Worm (Caenorhabditis elegans) whole organism, L3 larva: Measurements from ENCODE around the gene W05E10.5.
A peak's percentile ranks its signal among the peaks of the same experiment; 100 is the strongest.

Experiments used
- R02D3.7 ChIP-seq: fragments of 150-350 bp; optimal IDR thresholded peaks from 2 replicates; lab custom pipeline; 2014; ENCODE audit warnings: missing biosample characterization, missing genetic modification characterization
- ZK546.5 ChIP-seq: sonication (generic microtip); optimal IDR thresholded peaks from 2 replicates; lab custom pipeline; 2017; ENCODE audit warnings: missing biosample characterization, missing genetic modification characterization
- aly-2 ChIP-seq: fragments of 150-350 bp; optimal IDR thresholded peaks from 2 replicates; lab custom pipeline; 2014; ENCODE audit warnings: missing biosample characterization, missing genetic modification characterization
- ama-1 ChIP-seq: fragments of 150-350 bp; optimal IDR thresholded peaks from 2 replicates; lab custom pipeline; 2018
- ceh-28 ChIP-seq: fragments of 150-350 bp; optimal IDR thresholded peaks from 2 replicates; lab custom pipeline; 2014; ENCODE audit warnings: missing biosample characterization, missing genetic modification reagents, missing genetic modification characterization
- ceh-82 ChIP-seq: fragments of 150-350 bp; optimal IDR thresholded peaks from 2 replicates; lab custom pipeline; 2014; ENCODE audit warnings: missing biosample characterization, missing genetic modification characterization
- ceh-9 ChIP-seq: sonication (generic microtip); optimal IDR thresholded peaks from 2 replicates; lab custom pipeline; 2018; ENCODE audit warnings: missing biosample characterization, missing genetic modification characterization
- daf-12 ChIP-seq: fragments of 150-350 bp; optimal IDR thresholded peaks from 2 replicates; lab custom pipeline; 2014; ENCODE audit warnings: missing biosample characterization, missing genetic modification reagents, missing genetic modification characterization
- egl-27 ChIP-seq: sonication (generic microtip); optimal IDR thresholded peaks from 4 replicates; lab custom pipeline; 2017; ENCODE audit warnings: missing biosample characterization, missing genetic modification reagents, missing genetic modification characterization
- egl-5 ChIP-seq: fragments of 150-350 bp; optimal IDR thresholded peaks from 2 replicates; lab custom pipeline; 2017; ENCODE audit warnings: missing biosample characterization, missing genetic modification reagents, missing genetic modification characterization, inconsistent platforms
- elt-1 ChIP-seq: fragments of 150-350 bp; optimal IDR thresholded peaks from 2 replicates; lab custom pipeline; 2014; ENCODE audit warnings: missing biosample characterization, missing genetic modification characterization
- elt-3 ChIP-seq, 3 experiments: fragments of 150-350 bp in 1 of 3; sonication (generic microtip) in 2 of 3; optimal IDR thresholded peaks; 2 replicates in 2 of 3; 4 replicates in 1 of 3; lab custom pipeline; 2014 to 2017; ENCODE audit warnings: missing biosample characterization in 3 of 3, missing genetic modification characterization in 3 of 3
- eor-1 ChIP-seq, 2 experiments: fragments of 150-350 bp; optimal IDR thresholded peaks; 2 replicates each; lab custom pipeline; 2014 to 2018; ENCODE audit warnings: missing biosample characterization in 2 of 2, missing genetic modification characterization in 2 of 2
- fkh-10 ChIP-seq: sonication (generic microtip); optimal IDR thresholded peaks from 2 replicates; lab custom pipeline; 2017; ENCODE audit warnings: missing biosample characterization, missing genetic modification reagents, missing genetic modification characterization
- fkh-2 ChIP-seq: fragments of 150-350 bp; optimal IDR thresholded peaks from 2 replicates; lab custom pipeline; 2014; ENCODE audit warnings: missing biosample characterization, missing genetic modification reagents, missing genetic modification characterization
- fos-1 ChIP-seq: fragments of 150-350 bp; optimal IDR thresholded peaks from 2 replicates; lab custom pipeline; 2014; ENCODE audit warnings: missing biosample characterization, missing genetic modification characterization
- hmg-11 ChIP-seq: sonication (generic microtip); optimal IDR thresholded peaks from 2 replicates; lab custom pipeline; 2016; ENCODE audit warnings: missing genetic modification characterization, missing compliant biosample characterization
- lin-15B ChIP-seq: fragments of 150-350 bp; optimal IDR thresholded peaks from 2 replicates; lab custom pipeline; 2014; ENCODE audit warnings: missing biosample characterization, missing genetic modification characterization
- lin-39 ChIP-seq: fragments of 150-350 bp; optimal IDR thresholded peaks from 2 replicates; lab custom pipeline; 2018; ENCODE audit warnings: missing biosample characterization, missing genetic modification reagents, missing genetic modification characterization
- lsy-12 ChIP-seq: sonication (generic microtip); optimal IDR thresholded peaks from 2 replicates; lab custom pipeline; 2016; ENCODE audit warnings: mild to moderate bottlenecking, missing genetic modification characterization, missing compliant biosample characterization
- mdl-1 ChIP-seq: fragments of 150-350 bp; optimal IDR thresholded peaks from 2 replicates; lab custom pipeline; 2014; ENCODE audit warnings: missing biosample characterization, missing genetic modification characterization
- mml-1 ChIP-seq: fragments of 150-350 bp; sonication (generic microtip); optimal IDR thresholded peaks from 3 replicates; lab custom pipeline; 2014; ENCODE audit warnings: missing biosample characterization, missing genetic modification characterization
- nfya-1 ChIP-seq: sonication (generic microtip); optimal IDR thresholded peaks from 2 replicates; lab custom pipeline; 2017; ENCODE audit warnings: missing genetic modification characterization, mild to moderate bottlenecking, missing compliant biosample characterization, antibody characterized with exemption, moderate library complexity; ENCODE audit not compliant: insufficient read depth
- nhr-11 ChIP-seq: fragments of 150-350 bp; optimal IDR thresholded peaks from 2 replicates; lab custom pipeline; 2014; ENCODE audit warnings: missing biosample characterization, missing genetic modification characterization
- nhr-12 ChIP-seq: fragments of 150-350 bp; optimal IDR thresholded peaks from 2 replicates; lab custom pipeline; 2014; ENCODE audit warnings: missing biosample characterization, missing genetic modification characterization
- nhr-23 ChIP-seq: fragments of 150-350 bp; optimal IDR thresholded peaks from 2 replicates; lab custom pipeline; 2014; ENCODE audit warnings: missing biosample characterization, missing genetic modification reagents, missing genetic modification characterization
- nhr-237 ChIP-seq: fragments of 150-350 bp; optimal IDR thresholded peaks from 2 replicates; lab custom pipeline; 2014; ENCODE audit warnings: missing biosample characterization, missing genetic modification characterization
- nhr-25 ChIP-seq: sonication (generic microtip); optimal IDR thresholded peaks from 2 replicates; lab custom pipeline; 2017; ENCODE audit warnings: missing biosample characterization, missing genetic modification characterization
- nhr-28 ChIP-seq: fragments of 150-350 bp; optimal IDR thresholded peaks from 2 replicates; lab custom pipeline; 2014; ENCODE audit warnings: missing biosample characterization, missing genetic modification characterization
- nhr-43 ChIP-seq: sonication (generic microtip); optimal IDR thresholded peaks from 2 replicates; lab custom pipeline; 2016; ENCODE audit warnings: mild to moderate bottlenecking, missing genetic modification characterization, missing compliant biosample characterization; ENCODE audit not compliant: poor library complexity, severe bottlenecking
- nhr-76 ChIP-seq: fragments of 150-350 bp; sonication (generic microtip); optimal IDR thresholded peaks from 5 replicates; lab custom pipeline; 2014; ENCODE audit warnings: missing biosample characterization, missing genetic modification characterization
- nhr-77 ChIP-seq: fragments of 150-350 bp; optimal IDR thresholded peaks from 2 replicates; lab custom pipeline; 2014; ENCODE audit warnings: missing biosample characterization, missing genetic modification characterization
- pha-4 ChIP-seq: fragments of 150-350 bp; optimal IDR thresholded peaks from 2 replicates; lab custom pipeline; 2014; ENCODE audit warnings: missing biosample characterization, missing genetic modification reagents, missing genetic modification characterization
- pqm-1 ChIP-seq: fragments of 150-350 bp; optimal IDR thresholded peaks from 2 replicates; lab custom pipeline; 2017; ENCODE audit warnings: missing biosample characterization, missing genetic modification characterization, inconsistent platforms
- sea-2 ChIP-seq: fragments of 150-350 bp; sonication (generic microtip); optimal IDR thresholded peaks from 4 replicates; lab custom pipeline; 2014; ENCODE audit warnings: missing biosample characterization, missing genetic modification reagents, missing genetic modification characterization
- snpc-4 ChIP-seq: fragments of 150-350 bp; optimal IDR thresholded peaks from 2 replicates; lab custom pipeline; 2014; ENCODE audit warnings: missing biosample characterization, missing genetic modification characterization
- tbx-2 ChIP-seq: sonication (generic microtip); optimal IDR thresholded peaks from 2 replicates; lab custom pipeline; 2016; ENCODE audit warnings: mild to moderate bottlenecking, missing genetic modification characterization, missing compliant biosample characterization
- unc-39 ChIP-seq: sonication (generic microtip); optimal IDR thresholded peaks from 4 replicates; lab custom pipeline; 2017; ENCODE audit warnings: missing biosample characterization, missing genetic modification characterization
- unc-62 ChIP-seq: fragments of 150-350 bp; sonication (generic microtip); optimal IDR thresholded peaks from 4 replicates; lab custom pipeline; 2014; ENCODE audit warnings: missing biosample characterization, missing genetic modification reagents, missing genetic modification characterization
- zag-1 ChIP-seq: fragments of 150-350 bp; optimal IDR thresholded peaks from 2 replicates; lab custom pipeline; 2014; ENCODE audit warnings: missing biosample characterization, missing genetic modification characterization
- ztf-4 ChIP-seq: fragments of 150-350 bp; optimal IDR thresholded peaks from 2 replicates; lab custom pipeline; 2014; ENCODE audit warnings: missing biosample characterization, missing genetic modification characterization

Gene W05E10.5

ce11 chrV:11695597-11695996 is at the start of gene W05E10.5:
W05E10.5 (minus strand) TSS chrV:11695697.
- TF ChIP-seq fos-1 (no peak), ceh-28 (tag; lab: Kevin White, UChicago) (no peak), hmg-11 (tag; lab: Kevin White, UChicago) (no peak), egl-27 (tag; lab: Kevin White, UChicago) (no peak), nhr-77 (no peak), pqm-1 (no peak), nhr-12 (tag; lab: Kevin White, UChicago) (no peak), unc-39 (no peak), ceh-9 (tag; lab: Kevin White, UChicago) (no peak)

DNA sequence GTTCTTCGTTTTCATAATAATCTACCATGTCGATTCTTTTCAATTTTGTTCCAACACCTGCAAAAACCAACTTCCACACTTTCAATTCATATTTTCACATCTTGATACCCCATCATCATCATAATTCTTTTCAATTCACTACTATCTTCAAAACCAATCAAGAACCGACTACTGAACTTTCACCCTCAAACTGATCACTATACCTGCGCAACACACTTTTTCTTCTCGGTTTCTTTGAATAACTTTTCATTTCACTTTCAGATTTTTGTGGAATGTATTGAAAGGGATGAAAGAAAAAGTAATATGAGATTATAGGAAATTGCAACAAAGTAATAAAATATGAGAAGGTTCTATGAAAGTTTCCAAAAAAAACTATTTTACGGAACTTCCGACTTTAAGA is 45.6 kb upstream of the W05E10.5 start:
- TF ChIP-seq lsy-12 (tag; lab: Kevin White, UChicago), result no peak
- no peak for TF ChIP-seq hmg-11 (tag; lab: Kevin White, UChicago)
- no peak for TF ChIP-seq nhr-28
- TF ChIP-seq nhr-11, result no peak
- TF ChIP-seq ceh-82 (tag; lab: Kevin White, UChicago), result no peak
- TF ChIP-seq egl-27 (tag; lab: Kevin White, UChicago), result no peak
- TF ChIP-seq mdl-1 (tag; lab: Kevin White, UChicago), result no peak
- TF ChIP-seq pha-4 (tag; lab: Kevin White, UChicago), result no peak
- TF ChIP-seq ztf-4 (tag; lab: Kevin White, UChicago), result no peak
- no peak for TF ChIP-seq zag-1
- no peak for TF ChIP-seq aly-2 (tag; lab: Kevin White, UChicago)
- no peak for TF ChIP-seq nhr-76 (tag; lab: Kevin White, UChicago)
- TF ChIP-seq nhr-23 (tag; lab: Kevin White, UChicago), result no peak
- no peak for TF ChIP-seq ceh-9 (tag; lab: Kevin White, UChicago)
- TF ChIP-seq nhr-77, result no peak
- no peak for TF ChIP-seq egl-5 (tag; lab: Kevin White, UChicago)

ce11 chrV:11739820-11740219 is 44.3 kb upstream of the W05E10.5 start, which contains the start of gene T04F3.1:
T04F3.1 (plus strand) TSS chrV:11740065.
- TF ChIP-seq nhr-25 (tag; lab: Kevin White, UChicago), result peak; percentile 33
- TF ChIP-seq fkh-2, result no peak
- TF ChIP-seq nhr-23 (tag; lab: Kevin White, UChicago), result peak; percentile 27
- TF ChIP-seq nhr-43, result peak; percentile 56
- TF ChIP-seq elt-3 (tag; optimal IDR thresholded peaks at IDR 0.05; lab: Kevin White, UChicago), result peak in 2 of 3 experiments; percentile 15 to 84
- TF ChIP-seq nhr-237 (tag; lab: Kevin White, UChicago), result no peak

DNA sequence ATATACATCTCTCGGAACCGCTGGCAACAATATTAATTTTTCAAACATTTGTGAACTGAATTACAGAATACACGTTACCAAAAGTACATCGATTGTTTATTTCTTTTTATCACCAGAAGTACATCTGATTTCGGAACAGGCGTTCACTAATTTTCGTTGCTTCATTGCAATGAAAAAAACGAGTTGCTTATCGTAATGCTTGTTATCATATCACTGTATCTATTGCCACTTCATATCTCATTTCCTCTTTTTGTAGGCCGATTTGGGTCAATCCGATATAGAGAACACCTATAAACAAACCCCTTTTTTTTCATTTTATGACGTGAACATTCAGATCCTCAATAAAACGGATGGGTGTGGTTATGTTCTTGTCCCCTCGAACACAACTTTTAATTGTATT is 41.8 kb upstream of the W05E10.5 start:
- TF ChIP-seq elt-3 (tag; optimal IDR thresholded peaks at IDR 0.05; lab: Kevin White, UChicago), result peak in 2 of 3 experiments; percentile 59 to 75
- no peak for TF ChIP-seq zag-1
- TF ChIP-seq nhr-23 (tag; lab: Kevin White, UChicago), result peak; percentile 39

- TF ChIP-seq ceh-9 (tag; lab: Kevin White, UChicago), result no peak
- no peak for TF ChIP-seq nhr-11
- no peak for TF ChIP-seq fkh-10 (GFP tag; lab: Kevin White, UChicago)
- no peak for TF ChIP-seq lin-39 (tag; lab: Kevin White, UChicago)
- TF ChIP-seq ztf-4 (tag; lab: Kevin White, UChicago), result no peak
- no peak for TF ChIP-seq nhr-23 (tag; lab: Kevin White, UChicago)
- TF ChIP-seq lsy-12 (tag; lab: Kevin White, UChicago), result no peak
- no peak for TF ChIP-seq fkh-2
- TF ChIP-seq unc-62 (GFP tag; lab: Kevin White, UChicago), result no peak
- TF ChIP-seq elt-3 (tag; optimal IDR thresholded peaks at IDR 0.05; lab: Kevin White, UChicago), result no peak
- no peak for TF ChIP-seq tbx-2
These were observed 41.4 kb upstream of the W05E10.5 start, which contains the start of gene spe-42 for ce11 chrV:11736896-11737295. spe-42 (minus strand) TSS chrV:11736996.

- TF ChIP-seq pqm-1, result no peak
- TF ChIP-seq daf-12 (tag; lab: Kevin White, UChicago), result peak; percentile 51
- TF ChIP-seq lin-39 (tag; lab: Kevin White, UChicago), result no peak
- TF ChIP-seq elt-1 (tag; lab: Kevin White, UChicago), result no peak
- no peak for TF ChIP-seq zag-1
- TF ChIP-seq egl-27 (tag; lab: Kevin White, UChicago), result no peak
- no peak for TF ChIP-seq sea-2 (GFP tag; lab: Kevin White, UChicago)
- TF ChIP-seq nhr-23 (tag; lab: Kevin White, UChicago), result peak; percentile 73
- TF ChIP-seq ceh-28 (tag; lab: Kevin White, UChicago), result no peak
- no peak for TF ChIP-seq tbx-2
- TF ChIP-seq fkh-10 (GFP tag; lab: Kevin White, UChicago), result no peak
- no peak for TF ChIP-seq mml-1 (tag; lab: Kevin White, UChicago)
- TF ChIP-seq lin-15B, result peak; percentile 80
- TF ChIP-seq nhr-76 (tag; lab: Kevin White, UChicago), result no peak
- no peak for TF ChIP-seq elt-3 (tag; optimal IDR thresholded peaks at IDR 0.05; lab: Kevin White, UChicago)
- no peak for TF ChIP-seq unc-62 (GFP tag; lab: Kevin White, UChicago)
- TF ChIP-seq nhr-28, result no peak
- TF ChIP-seq ama-1 (lab: Kevin White, UChicago), result no peak
- TF ChIP-seq nfya-1 (tag; lab: Kevin White, UChicago), result peak; percentile 67
- no peak for TF ChIP-seq ZK546.5
- peak; percentile 42 for TF ChIP-seq egl-5 (tag; lab: Kevin White, UChicago)
- TF ChIP-seq eor-1 (tag; optimal IDR thresholded peaks at IDR 0.05; lab: Kevin White, UChicago), result no peak
- TF ChIP-seq fos-1, result no peak
- peak; percentile 50 for TF ChIP-seq nhr-25 (tag; lab: Kevin White, UChicago)
- TF ChIP-seq snpc-4 (tag; lab: Kevin White, UChicago), result peak; percentile 69
- no peak for TF ChIP-seq R02D3.7 (tag; lab: Kevin White, UChicago)
These were observed 38.0 kb upstream of the W05E10.5 start, which contains the start of gene npp-22 for ce11 chrV:11733460-11733859. npp-22 (minus strand) TSS chrV:11733472.
